Worm (Caenorhabditis elegans) whole organism, L4 larva: ENCODE results near the gene paqr-3.

ENCODE experiments used
- D1046.2 ChIP-seq: fragments of 200-800 bp; sonication (Bioruptor generic); IDR thresholded peaks from 2 replicates; pipeline ENCODE4 v1.3.6; 2022; ENCODE audit warnings: missing genetic modification characterization, missing compliant biosample characterization
- F37D6.2 ChIP-seq: sonication (generic microtip); optimal IDR thresholded peaks from 2 replicates; lab custom pipeline; 2016; ENCODE audit warnings: mild to moderate bottlenecking, missing genetic modification characterization, missing compliant biosample characterization
- T20F7.1 ChIP-seq: fragments of 200-800 bp; sonication (Bioruptor generic); optimal IDR thresholded peaks from 2 replicates; lab custom pipeline; 2018; ENCODE audit warnings: mild to moderate bottlenecking, missing genetic modification characterization, missing compliant biosample characterization
- T26A8.4 ChIP-seq: fragments of 200-800 bp; sonication (Bioruptor generic); IDR thresholded peaks from 2 replicates; pipeline ENCODE4 v1.3.6; 2022; ENCODE audit warnings: missing genetic modification characterization, missing compliant biosample characterization
- Y105C5A.15 ChIP-seq: fragments of 200-800 bp; sonication (Bioruptor generic); IDR thresholded peaks from 2 replicates; pipeline ENCODE4 v1.3.6; 2022; ENCODE audit warnings: missing genetic modification characterization, missing compliant biosample characterization
- Y75B8A.6 ChIP-seq: fragments of 200-800 bp; sonication (Bioruptor generic); IDR thresholded peaks from 2 replicates; pipeline ENCODE4 v1.3.6; 2022; ENCODE audit warnings: missing genetic modification reagents, missing genetic modification characterization, missing compliant biosample characterization
- aha-1 ChIP-seq: fragments of 150-350 bp; peaks from one replicate; lab custom pipeline; 2014; ENCODE audit warnings: missing biosample characterization, missing genetic modification characterization
- ama-1 ChIP-seq: fragments of 150-350 bp; optimal IDR thresholded peaks from 2 replicates; lab custom pipeline; 2014; ENCODE audit warnings: inconsistent platforms, mixed read lengths
- arid-1 ChIP-seq: fragments of 200-800 bp; sonication (Bioruptor generic); conservative IDR thresholded peaks from 2 replicates; pipeline ENCODE4 v1.3.6; 2022; ENCODE audit warnings: missing genetic modification reagents, missing genetic modification characterization, missing compliant biosample characterization
- ceh-28 ChIP-seq: fragments of 150-350 bp; optimal IDR thresholded peaks from 2 replicates; lab custom pipeline; 2014; ENCODE audit warnings: missing biosample characterization, missing genetic modification reagents, missing genetic modification characterization
- ceh-44 ChIP-seq: fragments of 200-800 bp; sonication (Bioruptor generic); IDR thresholded peaks from 2 replicates; pipeline ENCODE4 v1.3.6; 2022; ENCODE audit warnings: missing genetic modification reagents, missing genetic modification characterization, missing compliant biosample characterization
- ceh-82 ChIP-seq: sonication (generic microtip); optimal IDR thresholded peaks from 2 replicates; lab custom pipeline; 2017; ENCODE audit warnings: missing biosample characterization, missing genetic modification characterization
- ces-1 ChIP-seq: fragments of 150-350 bp; sonication (generic microtip); optimal IDR thresholded peaks from 4 replicates; lab custom pipeline; 2014; ENCODE audit warnings: missing biosample characterization, missing genetic modification reagents, missing genetic modification characterization
- daf-12 ChIP-seq: fragments of 150-350 bp; optimal IDR thresholded peaks from 2 replicates; lab custom pipeline; 2014; ENCODE audit warnings: missing biosample characterization, missing genetic modification reagents, missing genetic modification characterization
- daf-16 ChIP-seq, 3 experiments: sonication (generic microtip); optimal IDR thresholded peaks; 2 replicates each; lab custom pipeline; 2016 to 2017; ENCODE audit warnings: missing genetic modification characterization in 3 of 3, missing genetic modification reagents in 3 of 3, mild to moderate bottlenecking in 2 of 3, missing compliant biosample characterization in 2 of 3, missing biosample characterization in 1 of 3, moderate library complexity in 1 of 3
- dmd-6 ChIP-seq: fragments of 200-800 bp; sonication (Bioruptor generic); IDR thresholded peaks from 2 replicates; pipeline ENCODE4 v1.3.6; 2022; ENCODE audit warnings: missing genetic modification reagents, missing genetic modification characterization, missing compliant biosample characterization
- dpl-1 ChIP-seq: fragments of 150-350 bp; optimal IDR thresholded peaks from 2 replicates; lab custom pipeline; 2014; ENCODE audit warnings: missing biosample characterization, missing genetic modification reagents, missing genetic modification characterization
- duxl-1 ChIP-seq: sonication (generic microtip); optimal IDR thresholded peaks from 2 replicates; lab custom pipeline; 2016; ENCODE audit warnings: mild to moderate bottlenecking, missing genetic modification characterization, moderate library complexity, missing compliant biosample characterization; ENCODE audit not compliant: poor library complexity
- egl-27 ChIP-seq: sonication (generic microtip); optimal IDR thresholded peaks from 3 replicates; lab custom pipeline; 2017; ENCODE audit warnings: missing biosample characterization, missing genetic modification reagents, missing genetic modification characterization
- fkh-10 ChIP-seq: fragments of 150-350 bp; optimal IDR thresholded peaks from 2 replicates; lab custom pipeline; 2014; ENCODE audit warnings: missing biosample characterization, missing genetic modification reagents, missing genetic modification characterization
- fos-1 ChIP-seq: fragments of 150-350 bp; optimal IDR thresholded peaks from 2 replicates; lab custom pipeline; 2014; ENCODE audit warnings: missing biosample characterization, missing genetic modification characterization
- hif-1 ChIP-seq, 2 experiments: sonication (generic microtip); optimal IDR thresholded peaks; 2 replicates each; lab custom pipeline; 2016 to 2017; ENCODE audit warnings: missing compliant biosample characterization in 2 of 2, missing genetic modification characterization in 2 of 2, missing genetic modification reagents in 2 of 2, missing genotype in 2 of 2, mild to moderate bottlenecking in 1 of 2
- hlh-11 ChIP-seq: fragments of 200-800 bp; sonication (Bioruptor generic); optimal IDR thresholded peaks from 2 replicates; lab custom pipeline; 2018; ENCODE audit warnings: mild to moderate bottlenecking, missing genetic modification characterization, missing compliant biosample characterization
- hlh-30 ChIP-seq: sonication (generic microtip); optimal IDR thresholded peaks from 2 replicates; lab custom pipeline; 2017; ENCODE audit warnings: antibody characterized with exemption, mild to moderate bottlenecking, missing genetic modification characterization, missing compliant biosample characterization; ENCODE audit not compliant: insufficient read depth
- jun-1 ChIP-seq: fragments of 150-350 bp; optimal IDR thresholded peaks from 2 replicates; lab custom pipeline; 2014; ENCODE audit warnings: missing biosample characterization, missing genetic modification reagents, missing genetic modification characterization
- lin-1 ChIP-seq: fragments of 200-800 bp; sonication (Bioruptor generic); IDR thresholded peaks from 2 replicates; pipeline ENCODE4 v1.3.6; 2022; ENCODE audit warnings: missing genetic modification reagents, missing genetic modification characterization, missing compliant biosample characterization
- lin-13 ChIP-seq: fragments of 150-350 bp; optimal IDR thresholded peaks from 2 replicates; lab custom pipeline; 2014; ENCODE audit warnings: missing biosample characterization, missing genetic modification reagents, missing genetic modification characterization
- lin-29 ChIP-seq: fragments of 200-800 bp; sonication (Bioruptor generic); IDR thresholded peaks from 2 replicates; pipeline ENCODE4 v1.3.6; 2022; ENCODE audit warnings: missing genetic modification reagents, missing genetic modification characterization, missing compliant biosample characterization
- lin-39 ChIP-seq: fragments of 150-350 bp; optimal IDR thresholded peaks from 2 replicates; lab custom pipeline; 2014; ENCODE audit warnings: missing biosample characterization, missing genetic modification reagents, missing genetic modification characterization
- mdl-1 ChIP-seq, 2 experiments: fragments of 150-350 bp in 1 of 2; sonication (generic microtip) in 1 of 2; optimal IDR thresholded peaks; 2 replicates each; lab custom pipeline; 2014 to 2017; ENCODE audit warnings: missing biosample characterization in 2 of 2, missing genetic modification characterization in 2 of 2
- mep-1 ChIP-seq: fragments of 150-350 bp; sonication (generic microtip); optimal IDR thresholded peaks from 3 replicates; lab custom pipeline; 2014; ENCODE audit warnings: missing biosample characterization, missing genetic modification characterization
- mes-2 ChIP-seq: sonication (generic microtip); optimal IDR thresholded peaks from 2 replicates; lab custom pipeline; 2016; ENCODE audit warnings: missing genotype, mild to moderate bottlenecking, missing genetic modification characterization, missing compliant biosample characterization; ENCODE audit not compliant: poor library complexity, severe bottlenecking
- nhr-77 ChIP-seq: fragments of 150-350 bp; optimal IDR thresholded peaks from 2 replicates; lab custom pipeline; 2014; ENCODE audit warnings: missing biosample characterization, missing genetic modification characterization
- rbr-2 ChIP-seq: sonication (generic microtip); optimal IDR thresholded peaks from 2 replicates; lab custom pipeline; 2016; ENCODE audit warnings: missing genotype, missing genetic modification characterization, missing compliant biosample characterization
- set-16 ChIP-seq: fragments of 200-800 bp; sonication (Bioruptor generic); IDR thresholded peaks from 2 replicates; pipeline ENCODE4 v1.3.6; 2022; ENCODE audit warnings: missing genetic modification reagents, missing genetic modification characterization, missing compliant biosample characterization
- skn-1 ChIP-seq: fragments of 150-350 bp; optimal IDR thresholded peaks from 2 replicates; lab custom pipeline; 2014; ENCODE audit warnings: missing biosample characterization, missing genetic modification characterization
- snpc-1.2 ChIP-seq: fragments of 200-800 bp; sonication (Bioruptor generic); IDR thresholded peaks from 2 replicates; pipeline ENCODE4 v1.3.6; 2022; ENCODE audit warnings: missing genetic modification reagents, missing genetic modification characterization, missing compliant biosample characterization
- spr-3 ChIP-seq: fragments of 200-800 bp; sonication (Bioruptor generic); optimal IDR thresholded peaks from 2 replicates; lab custom pipeline; 2018; ENCODE audit warnings: mild to moderate bottlenecking, missing genetic modification characterization, missing compliant biosample characterization
- unc-130 ChIP-seq: sonication (generic microtip); optimal IDR thresholded peaks from 2 replicates; lab custom pipeline; 2016; ENCODE audit warnings: missing genetic modification reagents, missing genetic modification characterization, missing compliant biosample characterization
- unc-62 ChIP-seq, 3 experiments: fragments of 150-350 bp in 1 of 3; sonication (generic microtip); optimal IDR thresholded peaks in 2 of 3; peaks in 1 of 3; 1 replicate in 1 of 3; 2 replicates in 2 of 3; lab custom pipeline; 2014 to 2017; ENCODE audit warnings: missing biosample characterization in 3 of 3, missing genetic modification characterization in 3 of 3, missing genetic modification reagents in 3 of 3, missing genotype in 1 of 3
- vab-7 ChIP-seq: fragments of 200-800 bp; sonication (Bioruptor generic); IDR thresholded peaks from 2 replicates; pipeline ENCODE4 v1.3.6; 2022; ENCODE audit warnings: missing genetic modification reagents, missing genetic modification characterization, missing compliant biosample characterization

paqr-3 gene

ce11 chrIV:14365837-14366378, 17.6 kb downstream of the paqr-3 start:
- TF ChIP-seq aha-1 (tag; lab: Kevin White, UChicago): peak; percentile 66
- no peak for TF ChIP-seq fos-1 (tag; lab: Kevin White, UChicago)
- no peak for TF ChIP-seq dmd-6
- TF ChIP-seq unc-62 (GFP tag; optimal IDR thresholded peaks at IDR 0.05 in 1 of 2; lab: Kevin White, UChicago): peak in 1 of 2 experiments; percentile 93
- no peak for TF ChIP-seq unc-62 (tag; optimal IDR thresholded peaks at IDR 0.05; lab: Kevin White, UChicago)
- TF ChIP-seq ces-1: no peak

- TF ChIP-seq duxl-1 (tag; lab: Kevin White, UChicago): no peak
- TF ChIP-seq daf-12 (tag; lab: Kevin White, UChicago): no peak
- no peak for TF ChIP-seq lin-29 (GFP tag; lab: Robert Waterston, UW)
- peak in 1 of 2 experiments; percentile 75 for TF ChIP-seq unc-62 (GFP tag; optimal IDR thresholded peaks at IDR 0.05 in 1 of 2; lab: Kevin White, UChicago)
- no peak for TF ChIP-seq unc-62 (tag; optimal IDR thresholded peaks at IDR 0.05; lab: Kevin White, UChicago)
- no peak for TF ChIP-seq T26A8.4 (GFP tag; lab: Robert Waterston, UW)
- TF ChIP-seq dpl-1 (GFP tag; lab: Kevin White, UChicago): no peak
- TF ChIP-seq mep-1 (tag; lab: Kevin White, UChicago): no peak
- no peak for TF ChIP-seq hlh-11 (tag; lab: Kevin White, UChicago)
- TF ChIP-seq aha-1 (tag; lab: Kevin White, UChicago): peak; percentile 54
- TF ChIP-seq lin-1 (GFP tag; lab: Robert Waterston, UW): no peak
- TF ChIP-seq ceh-44 (GFP tag; lab: Robert Waterston, UW): no peak
- TF ChIP-seq daf-16 (GFP tag; optimal IDR thresholded peaks at IDR 0.05; lab: Kevin White, UChicago): no peak
- no peak for TF ChIP-seq daf-16 (tag; optimal IDR thresholded peaks at IDR 0.05; lab: Kevin White, UChicago)
- no peak for TF ChIP-seq arid-1
- no peak for TF ChIP-seq mes-2 (tag; lab: Kevin White, UChicago)
These were observed 22.3 kb downstream of the paqr-3 start, which contains the start of gene ssu-2 for ce11 chrIV:14361189-14361588. Gene ssu-2 (plus strand): TSS chrIV:14361247.

DNA sequence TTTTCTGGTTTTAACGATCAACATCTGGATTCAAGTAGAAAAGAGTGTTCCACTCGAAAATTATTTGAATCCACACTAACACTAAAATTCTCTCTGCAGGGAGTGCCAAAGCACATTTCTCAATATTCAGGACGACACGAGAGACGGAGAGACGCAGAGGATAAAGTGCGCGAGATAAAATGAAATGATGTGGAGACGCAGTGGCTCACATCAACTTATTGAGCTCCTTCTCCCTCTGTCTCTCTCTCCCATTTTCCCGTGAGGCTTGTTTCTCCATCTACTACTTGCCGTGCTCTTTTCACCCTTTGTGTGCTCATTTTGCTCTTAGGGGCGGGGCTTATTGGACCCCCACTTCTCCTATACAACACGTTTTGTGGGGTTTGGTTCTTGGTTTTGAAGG, 27.4 kb downstream of the paqr-3 start:
- TF ChIP-seq fkh-10 (GFP tag; lab: Kevin White, UChicago) (peak; percentile 19), rbr-2 (tag; lab: Kevin White, UChicago) (peak; percentile 30), hlh-30 (tag; lab: Kevin White, UChicago) (peak; percentile 28), F37D6.2 (tag; lab: Kevin White, UChicago) (peak; percentile 4), mdl-1 (tag; optimal IDR thresholded peaks at IDR 0.05; lab: Kevin White, UChicago) (peak in 1 of 2 experiments; percentile 1), aha-1 (tag; lab: Kevin White, UChicago) (peak; percentile 78), ama-1 (lab: Kevin White, UChicago) (no peak), duxl-1 (tag; lab: Kevin White, UChicago) (no peak), spr-3 (GFP tag; lab: Kevin White, UChicago) (no peak)
- TF ChIP-seq, all 104 proteins: peak for 6

- no peak for TF ChIP-seq jun-1
- TF ChIP-seq T20F7.1 (GFP tag; lab: Kevin White, UChicago): no peak
- TF ChIP-seq vab-7 (GFP tag; lab: Robert Waterston, UW): no peak
- no peak for TF ChIP-seq nhr-77
- TF ChIP-seq D1046.2 (GFP tag; lab: Robert Waterston, UW): no peak
- TF ChIP-seq Y75B8A.6 (GFP tag; lab: Robert Waterston, UW): no peak
- no peak for TF ChIP-seq hif-1 (tag; optimal IDR thresholded peaks at IDR 0.05; lab: Kevin White, UChicago)
- no peak for TF ChIP-seq skn-1
- no peak for TF ChIP-seq unc-130 (GFP tag; lab: Kevin White, UChicago)
- TF ChIP-seq egl-27: no peak
- no peak for TF ChIP-seq fos-1 (tag; lab: Kevin White, UChicago)
- no peak for TF ChIP-seq lin-13 (GFP tag; lab: Kevin White, UChicago)
- TF ChIP-seq ceh-82: no peak
- TF ChIP-seq set-16: no peak
- no peak for TF ChIP-seq Y105C5A.15 (GFP tag; lab: Robert Waterston, UW)
- TF ChIP-seq lin-39: no peak
- no peak for TF ChIP-seq ceh-28
- no peak for TF ChIP-seq snpc-1.2 (GFP tag; lab: Robert Waterston, UW)
These were observed 32.8 kb downstream of the paqr-3 start, which contains the start of gene oac-56 for ce11 chrIV:14350651-14351050. Gene oac-56 (minus strand): TSS chrIV:14350751.
